Worm (Caenorhabditis elegans) whole organism, late embryonic: ENCODE data around the gene daf-6.

Experiments
- pqm-1 ChIP-seq: sonication (generic microtip); optimal IDR thresholded peaks from 2 replicates; lab custom pipeline; 2016; ENCODE audit warnings: missing genetic modification characterization, missing compliant biosample characterization
- ref-2 ChIP-seq: sonication (generic microtip); optimal IDR thresholded peaks from 2 replicates; lab custom pipeline; 2016; ENCODE audit warnings: missing genetic modification characterization, missing compliant biosample characterization

DNA sequence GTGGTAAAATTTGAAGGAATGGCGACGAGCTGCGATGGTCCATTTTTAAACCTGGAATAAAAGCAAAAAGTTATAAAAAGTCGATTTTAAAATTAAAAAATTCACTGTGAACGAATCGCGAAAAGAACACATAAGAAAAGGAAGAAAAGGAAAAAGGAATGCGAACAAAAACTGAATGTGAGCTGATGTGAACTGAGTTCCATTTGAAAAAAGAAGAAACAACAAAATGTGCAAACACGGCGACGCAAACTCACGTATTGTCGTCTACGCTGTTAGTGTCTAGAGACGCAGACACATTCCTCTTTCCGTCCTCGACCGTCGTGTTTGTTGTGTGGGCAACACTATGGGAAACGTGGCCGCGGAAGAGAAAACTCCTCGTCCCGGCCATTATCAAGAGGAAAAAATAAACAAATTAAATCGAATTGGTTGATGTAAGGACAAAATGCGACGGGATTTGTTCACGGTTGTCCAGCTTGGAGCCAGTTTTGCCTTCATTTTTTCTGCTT lies 34.5 kb upstream of the daf-6 start, which contains the start of the genes C27C12.1 and C27C12.4:
- TF ChIP-seq pqm-1 = no peak
- peak; percentile 82 for TF ChIP-seq ref-2
